Worm (Caenorhabditis elegans): ENCODE results near the gene atf-6.
A peak's percentile ranks its signal among the peaks of the same experiment; 100 is the strongest.

The atf-6 gene

DNA sequence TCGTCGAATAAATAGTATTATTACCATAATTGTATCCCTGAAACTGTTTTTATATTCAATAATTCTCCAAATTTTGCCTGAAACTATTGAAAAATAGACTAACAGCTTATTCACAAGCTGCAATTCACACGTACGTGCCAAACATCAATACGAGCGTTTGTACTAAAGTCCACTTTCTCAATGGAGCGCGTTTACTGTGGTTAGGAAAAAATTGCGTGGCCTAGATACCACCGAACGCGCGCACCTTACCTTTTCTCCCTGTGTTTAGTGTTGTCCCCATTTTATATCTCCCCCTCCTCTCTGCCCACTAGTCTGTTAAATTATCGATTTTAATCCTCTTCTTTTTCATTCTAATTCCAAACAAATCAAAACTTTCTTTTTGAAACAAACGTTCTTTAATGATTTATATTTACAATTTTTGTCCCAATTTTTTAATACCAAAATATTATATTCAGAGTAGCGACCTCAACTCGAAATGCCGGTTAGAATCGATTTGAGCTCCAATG, 26.4 kb upstream of the atf-6 start, which contains the start of the genes T18D3.9 and T18D3.1:
Gene T18D3.9, minus strand, starts transcription at position 168 of the 506 bp plus-strand sequence.
Gene T18D3.1, plus strand, starts transcription at position 456 of the 506 bp plus-strand sequence.
- TF ChIP-seq ama-1 (optimal IDR thresholded peaks at IDR 0.05) (no peak), dsc-1 (tag; optimal IDR thresholded peaks at IDR 0.05) (peak; percentile 10), skn-1 (tag; optimal IDR thresholded peaks at IDR 0.05) (peak; percentile 27), unc-130 (tag; optimal IDR thresholded peaks at IDR 0.05) (peak; percentile 12), fkh-10 (GFP tag; optimal IDR thresholded peaks at IDR 0.05) (no peak), unc-86 (tag; optimal IDR thresholded peaks at IDR 0.05) (no peak), lsy-2 (tag; optimal IDR thresholded peaks at IDR 0.05) (peak; percentile 22 to 45), mep-1 (tag; optimal IDR thresholded peaks at IDR 0.05) (peak; percentile 58), mab-9 (GFP tag; IDR thresholded peaks at IDR 0.05) (no peak), swsn-7 (tag; optimal IDR thresholded peaks at IDR 0.05) (peak; percentile 14), nhr-71 (tag; optimal IDR thresholded peaks at IDR 0.05) (peak; percentile 37), hlh-4 (tag; optimal IDR thresholded peaks at IDR 0.05) (no peak), fkh-8 (tag; optimal IDR thresholded peaks at IDR 0.05) (peak; percentile 63), lin-39 (tag; optimal IDR thresholded peaks at IDR 0.05) (no peak), mdl-1 (tag; optimal IDR thresholded peaks at IDR 0.05) (peak in 1 of 2 experiments; percentile 20), blmp-1 (tag; optimal IDR thresholded peaks at IDR 0.05) (peak; percentile 68), lin-14 (GFP tag; optimal IDR thresholded peaks at IDR 0.05) (peak; percentile 79), aha-1 (tag; optimal IDR thresholded peaks at IDR 0.05) (no peak), lin-35 (GFP tag; optimal IDR thresholded peaks at IDR 0.05) (peak; percentile 21 to 45), snu-23 (GFP tag; optimal IDR thresholded peaks at IDR 0.05) (peak; percentile 49), unc-30 (tag; optimal IDR thresholded peaks at IDR 0.05) (no peak), nhr-12 (tag; optimal IDR thresholded peaks at IDR 0.05) (no peak), C16A3.4 (tag; optimal IDR thresholded peaks at IDR 0.05) (peak; percentile 56), pag-3 (tag; optimal IDR thresholded peaks at IDR 0.05; ENCODE audit: borderline replicate concordance, insufficient read depth) (no peak), nhr-20 (tag; optimal IDR thresholded peaks at IDR 0.05) (peak; percentile 51), zip-4 (GFP tag; optimal IDR thresholded peaks at IDR 0.05) (no peak), ceh-88 (GFP tag; IDR thresholded peaks at IDR 0.05) (no peak), efl-1 (optimal IDR thresholded peaks at IDR 0.05) (peak; percentile 9 to 25), efl-1 (GFP tag; optimal IDR thresholded peaks at IDR 0.05 in 1 of 2) (peak in 1 of 2 experiments; percentile 65), dpl-1 (GFP tag; optimal IDR thresholded peaks at IDR 0.05) (peak in 2 of 3 experiments; percentile 28 to 34), nhr-84 (tag; optimal IDR thresholded peaks at IDR 0.05) (no peak), nhr-47 (tag; optimal IDR thresholded peaks at IDR 0.05) (peak; percentile 44), hpl-2 (GFP tag; optimal IDR thresholded peaks at IDR 0.05) (no peak), lir-3 (tag; optimal IDR thresholded peaks at IDR 0.05; ENCODE audit: poor library complexity) (peak; percentile 1), tbx-2 (tag; optimal IDR thresholded peaks at IDR 0.05) (peak; percentile 23), elt-3 (tag; optimal IDR thresholded peaks at IDR 0.05) (peak in 2 of 6 experiments; percentile 52), nhr-77 (tag; optimal IDR thresholded peaks at IDR 0.05) (no peak), Y116A8C.19 (tag; optimal IDR thresholded peaks at IDR 0.05; ENCODE audit: borderline replicate concordance) (no peak), lin-13 (GFP tag; optimal IDR thresholded peaks at IDR 0.05) (peak; percentile 35), nhr-90 (tag; optimal IDR thresholded peaks at IDR 0.05; ENCODE audit: poor library complexity) (peak; percentile 36), mef-2 (tag; optimal IDR thresholded peaks at IDR 0.05) (no peak), pqm-1 (tag; optimal IDR thresholded peaks at IDR 0.05) (no peak), xbp-1 (tag; optimal IDR thresholded peaks at IDR 0.05) (peak; percentile 17), efl-3 (GFP tag; optimal IDR thresholded peaks at IDR 0.05) (no peak), fkh-4 (tag; optimal IDR thresholded peaks at IDR 0.05; ENCODE audit: borderline replicate concordance) (no peak)
